Worm (Caenorhabditis elegans) whole organism, early embryonic: ENCODE results near the gene R04B3.1.

ENCODE experiments used
- ama-1 ChIP-seq: fragments of 150-350 bp; optimal IDR thresholded peaks from 2 replicates; lab custom pipeline; 2014
- ets-7 ChIP-seq: sonication (generic microtip); optimal IDR thresholded peaks from 2 replicates; lab custom pipeline; 2016; ENCODE audit warnings: missing genotype, missing genetic modification characterization, missing compliant biosample characterization
- flt-1 ChIP-seq: fragments of 200-800 bp; sonication (Bioruptor generic); IDR thresholded peaks from 2 replicates; pipeline ENCODE4 v1.3.6; 2022; ENCODE audit warnings: missing genetic modification characterization, missing compliant biosample characterization
- hmbx-1 ChIP-seq: sonication (generic microtip); optimal IDR thresholded peaks from 2 replicates; lab custom pipeline; 2016; ENCODE audit warnings: mild to moderate bottlenecking, missing genetic modification characterization, missing compliant biosample characterization
- tbx-37 ChIP-seq: fragments of 200-800 bp; sonication (Bioruptor generic); conservative IDR thresholded peaks from 2 replicates; pipeline ENCODE4 v1.3.6; 2022; ENCODE audit warnings: missing genetic modification reagents, missing genetic modification characterization, missing compliant biosample characterization
- tra-4 ChIP-seq: sonication (generic microtip); optimal IDR thresholded peaks from 2 replicates; lab custom pipeline; 2017; ENCODE audit warnings: missing genetic modification characterization, missing compliant biosample characterization

DNA sequence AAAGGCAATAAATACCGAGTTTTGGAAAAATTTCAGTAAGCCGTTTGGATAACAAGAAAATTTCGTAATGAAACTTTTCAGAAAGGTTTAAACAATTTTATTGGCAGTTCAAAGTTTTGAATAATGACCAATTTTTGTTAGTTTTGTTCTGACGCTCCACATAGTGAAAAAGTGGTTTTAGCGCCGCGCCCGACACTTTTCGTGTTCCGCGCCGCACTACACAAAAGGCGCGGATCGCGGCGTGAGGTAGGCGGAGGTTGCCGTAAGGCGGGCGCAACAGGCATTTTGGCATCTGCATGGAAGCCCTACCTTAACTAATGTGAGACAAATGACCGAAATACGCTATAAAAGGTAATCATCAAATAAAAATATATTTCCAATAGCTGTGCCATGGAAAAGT, 9.5 kb downstream of the R04B3.1 start:
- no peak for TF ChIP-seq tra-4 (tag; lab: Kevin White, UChicago)
- TF ChIP-seq hmbx-1 (tag; lab: Kevin White, UChicago), result no peak
- no peak for TF ChIP-seq tbx-37 (GFP tag; lab: Robert Waterston, UW)
- no peak for TF ChIP-seq ets-7 (tag; lab: Kevin White, UChicago)
- no peak for TF ChIP-seq ama-1 (lab: Kevin White, UChicago)
- TF ChIP-seq flt-1 (GFP tag; lab: Robert Waterston, UW), result no peak
